Worm (Caenorhabditis elegans) whole organism, mixed stage, embryonic: ENCODE measurements around the gene K12H6.6.

ENCODE experiments used
- ham-2 ChIP-seq: fragments of 200-800 bp; sonication (Bioruptor generic); optimal IDR thresholded peaks from 2 replicates; lab custom pipeline; 2018; ENCODE audit warnings: mild to moderate bottlenecking, missing genetic modification characterization, missing compliant biosample characterization
- nhr-12 ChIP-seq: fragments of 150-350 bp; optimal IDR thresholded peaks from 2 replicates; lab custom pipeline; 2014; ENCODE audit warnings: missing biosample characterization, missing genetic modification characterization
- nhr-28 ChIP-seq: fragments of 150-350 bp; optimal IDR thresholded peaks from 2 replicates; lab custom pipeline; 2014; ENCODE audit warnings: missing biosample characterization, missing genetic modification characterization
- sptf-1 ChIP-seq: sonication (generic microtip); optimal IDR thresholded peaks from 2 replicates; lab custom pipeline; 2017; ENCODE audit warnings: mild to moderate bottlenecking, missing genetic modification characterization, moderate library complexity, missing compliant biosample characterization
- unc-39 ChIP-seq: fragments of 150-350 bp; optimal IDR thresholded peaks from 2 replicates; lab custom pipeline; 2014; ENCODE audit warnings: missing biosample characterization, missing genetic modification characterization
- unc-62 ChIP-seq: fragments of 150-350 bp; optimal IDR thresholded peaks from 2 replicates; lab custom pipeline; 2014; ENCODE audit warnings: missing biosample characterization, missing genetic modification reagents, missing genetic modification characterization

DNA sequence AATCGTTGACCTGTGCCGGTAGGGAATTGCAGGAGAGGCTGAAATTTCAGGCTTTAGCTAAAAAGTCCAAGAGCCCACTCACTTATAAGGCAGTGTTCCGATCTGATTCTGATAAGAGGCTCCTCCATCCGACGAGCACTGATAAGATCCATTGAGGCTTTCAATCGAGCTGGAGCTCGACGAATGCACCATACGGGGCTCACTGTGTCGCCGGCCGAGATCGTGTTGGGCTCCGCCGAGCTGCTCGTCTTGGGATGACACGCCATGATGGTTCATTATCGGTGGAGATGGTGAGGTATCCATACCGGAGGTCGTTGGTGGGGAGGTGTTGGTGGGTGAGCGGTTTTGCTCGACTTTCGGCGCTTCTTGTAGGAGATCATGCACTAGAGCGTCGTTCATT is 34.6 kb downstream of the K12H6.6 start:
- TF ChIP-seq unc-62 (GFP tag; lab: Kevin White, UChicago) = no peak
- no peak for TF ChIP-seq nhr-12 (tag; lab: Kevin White, UChicago)
- no peak for TF ChIP-seq nhr-28
- no peak for TF ChIP-seq unc-39 (tag; lab: Kevin White, UChicago)
- no peak for TF ChIP-seq sptf-1
- TF ChIP-seq ham-2 (GFP tag; lab: Kevin White, UChicago) = no peak
